Worm (Caenorhabditis elegans): ENCODE measurements around the gene orc-5.

- no peak for TF ChIP-seq dao-5 (tag; optimal IDR thresholded peaks at IDR 0.05)
- no peak for TF ChIP-seq W03F9.2 (tag; optimal IDR thresholded peaks at IDR 0.05)
Measured at ce11 chrIV:10699660-10700059, 34.7 kb downstream of the orc-5 start, which contains the start of gene R102.11.
